Fruit fly (Drosophila melanogaster) whole organism: Measurements from ENCODE around the gene CG34163.

ENCODE experiments used
- CG8478 ChIP-seq: fragments of >200 bp; optimal IDR thresholded peaks from 2 replicates; lab custom pipeline; 2018; ENCODE audit warnings: inconsistent platforms
- Dll ChIP-seq: fragments of >200 bp; optimal IDR thresholded peaks from 2 replicates; lab custom pipeline; 2017
- EcR ChIP-seq, 2 experiments: fragments of >200 bp; optimal IDR thresholded peaks; 2 replicates each; lab custom pipeline; 2017; ENCODE audit warnings: missing biosample characterization in 2 of 2, missing genetic modification characterization in 2 of 2, missing genetic modification reagents in 2 of 2
- pan ChIP-seq: fragments of >200 bp; optimal IDR thresholded peaks from 2 replicates; lab custom pipeline; 2017
- psq ChIP-seq: fragments of >200 bp; optimal IDR thresholded peaks from 2 replicates; lab custom pipeline; 2017
- usp ChIP-seq: fragments of >200 bp; optimal IDR thresholded peaks from 2 replicates; lab custom pipeline; 2017; ENCODE audit warnings: missing biosample characterization, missing genetic modification characterization, mixed read lengths

Gene CG34163

dm6 chr2L:12013741-12014393 lies 25.8 kb downstream of the CG34163 start:
- TF ChIP-seq CG8478 (lab: Kevin White, UChicago) (no peak), EcR (GFP tag; optimal IDR thresholded peaks at IDR 0.05; lab: Kevin White, UChicago) (peak in 1 of 2 experiments; percentile 97), usp (GFP tag; lab: Kevin White, UChicago) (no peak)

dm6 chr2L:12020735-12021134 lies 32.7 kb downstream of the CG34163 start, which contains the start of gene Wdr81:
Wdr81 (minus strand) TSS chr2L:12020960.
- no peak for TF ChIP-seq Dll
- no peak for TF ChIP-seq usp (GFP tag; lab: Kevin White, UChicago)
- TF ChIP-seq EcR (GFP tag; optimal IDR thresholded peaks at IDR 0.05; lab: Kevin White, UChicago) = no peak
- TF ChIP-seq CG8478 (lab: Kevin White, UChicago) = no peak
- TF ChIP-seq psq = no peak
- TF ChIP-seq pan (lab: Kevin White, UChicago) = no peak

dm6 chr2L:12021193-12021592 lies 33.1 kb downstream of the CG34163 start:
- TF ChIP-seq EcR (GFP tag; optimal IDR thresholded peaks at IDR 0.05; lab: Kevin White, UChicago) (no peak), psq (no peak), usp (GFP tag; lab: Kevin White, UChicago) (no peak), Dll (no peak), pan (lab: Kevin White, UChicago) (no peak), CG8478 (lab: Kevin White, UChicago) (no peak)

dm6 chr2L:12024104-12024503 lies 36.0 kb downstream of the CG34163 start:
- no peak for TF ChIP-seq Dll
- no peak for TF ChIP-seq EcR (GFP tag; optimal IDR thresholded peaks at IDR 0.05; lab: Kevin White, UChicago)
- TF ChIP-seq CG8478 (lab: Kevin White, UChicago) = no peak
- TF ChIP-seq usp (GFP tag; lab: Kevin White, UChicago) = no peak
- no peak for TF ChIP-seq pan (lab: Kevin White, UChicago)
- no peak for TF ChIP-seq psq

dm6 chr2L:12025505-12025904 lies 37.4 kb downstream of the CG34163 start:
- TF ChIP-seq EcR (GFP tag; optimal IDR thresholded peaks at IDR 0.05; lab: Kevin White, UChicago) (no peak), Dll (no peak), CG8478 (lab: Kevin White, UChicago) (no peak), usp (GFP tag; lab: Kevin White, UChicago) (no peak), pan (lab: Kevin White, UChicago) (no peak), psq (no peak)

dm6 chr2L:12026458-12027431 lies 38.7 kb downstream of the CG34163 start:
- TF ChIP-seq Dll (no peak), usp (GFP tag; lab: Kevin White, UChicago) (no peak), EcR (GFP tag; optimal IDR thresholded peaks at IDR 0.05; lab: Kevin White, UChicago) (no peak), CG8478 (lab: Kevin White, UChicago) (no peak), pan (lab: Kevin White, UChicago) (no peak), psq (no peak)

dm6 chr2L:12027435-12027834 lies 39.4 kb downstream of the CG34163 start, which contains the start of gene dmGlut:
dmGlut (plus strand) TSS chr2L:12027438.
- TF ChIP-seq usp (GFP tag; lab: Kevin White, UChicago) (no peak), psq (no peak), CG8478 (lab: Kevin White, UChicago) (no peak), EcR (GFP tag; optimal IDR thresholded peaks at IDR 0.05; lab: Kevin White, UChicago) (no peak)

- TF ChIP-seq usp (GFP tag; lab: Kevin White, UChicago) = no peak
- no peak for TF ChIP-seq CG8478 (lab: Kevin White, UChicago)
- TF ChIP-seq Dll = no peak
- TF ChIP-seq psq = no peak
These were observed 40.0 kb downstream of the CG34163 start for dm6 chr2L:12028102-12028501.

dm6 chr2L:12028808-12029207 lies 40.7 kb downstream of the CG34163 start:
- TF ChIP-seq pan (lab: Kevin White, UChicago) (no peak), usp (GFP tag; lab: Kevin White, UChicago) (no peak), Dll (no peak), EcR (GFP tag; optimal IDR thresholded peaks at IDR 0.05; lab: Kevin White, UChicago) (no peak), CG8478 (lab: Kevin White, UChicago) (no peak), psq (no peak)

- TF ChIP-seq CG8478 (lab: Kevin White, UChicago) (no peak), EcR (GFP tag; optimal IDR thresholded peaks at IDR 0.05; lab: Kevin White, UChicago) (no peak), psq (no peak), pan (lab: Kevin White, UChicago) (no peak)
These were observed 41.6 kb downstream of the CG34163 start for dm6 chr2L:12029594-12030197.

dm6 chr2L:12030552-12031131 lies 42.6 kb downstream of the CG34163 start:
- TF ChIP-seq pan (lab: Kevin White, UChicago) = no peak
- TF ChIP-seq EcR (GFP tag; optimal IDR thresholded peaks at IDR 0.05; lab: Kevin White, UChicago) = no peak
- no peak for TF ChIP-seq usp (GFP tag; lab: Kevin White, UChicago)
- no peak for TF ChIP-seq Dll
- TF ChIP-seq CG8478 (lab: Kevin White, UChicago) = no peak
- no peak for TF ChIP-seq psq
